Worm (Caenorhabditis elegans): Measurements from ENCODE around the gene ZK353.2.
"Not testable (repeated sequence)": the region's sequence is repeated elsewhere in the genome, so short reads cannot be mapped to it uniquely, and the experiment has no call there.

ZK353.2 gene

ce11 chrIII:8437763-8438414 is 39.4 kb downstream of the ZK353.2 start:
- TF ChIP-seq fkh-4 (tag; optimal IDR thresholded peaks at IDR 0.05; ENCODE audit: borderline replicate concordance) (no peak), fkh-8 (tag; optimal IDR thresholded peaks at IDR 0.05) (peak; percentile 9), mdl-1 (tag; optimal IDR thresholded peaks at IDR 0.05) (no peak), aha-1 (tag; optimal IDR thresholded peaks at IDR 0.05) (no peak), nhr-84 (tag; optimal IDR thresholded peaks at IDR 0.05) (no peak)

ce11 chrIII:8439312-8439711 is 40.8 kb downstream of the ZK353.2 start, which contains the start of gene pqn-96:
Gene pqn-96 (minus strand): TSS chrIII:8439412.
- no peak for TF ChIP-seq sox-4 (tag; optimal IDR thresholded peaks at IDR 0.05)
- TF ChIP-seq nhr-85 (tag), result no peak
- TF ChIP-seq efl-1 (optimal IDR thresholded peaks at IDR 0.05), result no peak
- TF ChIP-seq efl-1 (GFP tag; optimal IDR thresholded peaks at IDR 0.05 in 1 of 2), result peak in 1 of 2 experiments; percentile 84

ce11 chrIII:8441298-8441697 is 42.8 kb downstream of the ZK353.2 start:
- not testable (repeated sequence) for TF ChIP-seq efl-1 (optimal IDR thresholded peaks at IDR 0.05)
- TF ChIP-seq efl-1 (GFP tag; optimal IDR thresholded peaks at IDR 0.05 in 1 of 2), result peak; percentile 9 to 57
- peak; percentile 31; the same call in 1 of the 2 replicates for TF ChIP-seq isw-1 (GFP tag; IDR thresholded peaks at IDR 0.05)
- TF ChIP-seq unc-98 (GFP tag; IDR thresholded peaks at IDR 0.05), result peak; percentile 58; the same call in 1 of the 2 replicates

- TF ChIP-seq ceh-63 (GFP tag; optimal IDR thresholded peaks at IDR 0.05) (no peak), lin-13 (GFP tag; optimal IDR thresholded peaks at IDR 0.05) (peak; percentile 58), rnt-1 (tag; optimal IDR thresholded peaks at IDR 0.05) (peak; percentile 53), unc-130 (tag; optimal IDR thresholded peaks at IDR 0.05) (peak; percentile 13), efl-1 (optimal IDR thresholded peaks at IDR 0.05) (no peak), efl-1 (GFP tag; optimal IDR thresholded peaks at IDR 0.05 in 1 of 2) (peak; percentile 27 to 57), efl-3 (GFP tag; optimal IDR thresholded peaks at IDR 0.05) (no peak), aly-2 (tag; optimal IDR thresholded peaks at IDR 0.05) (peak; percentile 98), F16B12.6 (tag; optimal IDR thresholded peaks at IDR 0.05) (peak; percentile 1), nhr-12 (tag; optimal IDR thresholded peaks at IDR 0.05) (no peak), mab-9 (GFP tag; IDR thresholded peaks at IDR 0.05) (peak; percentile 41; the same call in 1 of the 2 replicates), egl-13 (tag; optimal IDR thresholded peaks at IDR 0.05) (peak; percentile 44), swsn-7 (tag; optimal IDR thresholded peaks at IDR 0.05) (peak; percentile 55), nhr-19 (GFP tag; conservative IDR thresholded peaks at IDR 0.05) (peak; percentile 29; the same call in 1 of the 2 replicates), unc-86 (tag; optimal IDR thresholded peaks at IDR 0.05) (peak; percentile 6), nhr-20 (tag; optimal IDR thresholded peaks at IDR 0.05) (peak; percentile 55), nhr-11 (tag; optimal IDR thresholded peaks at IDR 0.05) (no peak), pag-3 (tag; optimal IDR thresholded peaks at IDR 0.05; ENCODE audit: borderline replicate concordance, insufficient read depth) (no peak), sup-37 (GFP tag; optimal IDR thresholded peaks at IDR 0.05) (no peak), alr-1 (tag; optimal IDR thresholded peaks at IDR 0.05; ENCODE audit: borderline replicate concordance) (no peak), mdl-1 (tag; optimal IDR thresholded peaks at IDR 0.05) (peak in 1 of 2 experiments; percentile 14), lin-15B (tag; optimal IDR thresholded peaks at IDR 0.05) (peak; percentile 33), elt-3 (tag; optimal IDR thresholded peaks at IDR 0.05) (peak in 1 of 6 experiments; percentile 90), nhr-76 (tag; optimal IDR thresholded peaks at IDR 0.05) (no peak), lsy-2 (tag; optimal IDR thresholded peaks at IDR 0.05) (peak; percentile 45 to 86), pqm-1 (tag; optimal IDR thresholded peaks at IDR 0.05) (no peak), irx-1 (tag; optimal IDR thresholded peaks at IDR 0.05) (peak; percentile 15), skn-1 (tag; optimal IDR thresholded peaks at IDR 0.05) (peak; percentile 94), xbp-1 (tag; optimal IDR thresholded peaks at IDR 0.05) (peak; percentile 91), nhr-237 (tag; optimal IDR thresholded peaks at IDR 0.05) (no peak), fkh-8 (tag; optimal IDR thresholded peaks at IDR 0.05) (peak; percentile 18), lin-14 (GFP tag; optimal IDR thresholded peaks at IDR 0.05) (peak; percentile 51), lin-39 (tag; optimal IDR thresholded peaks at IDR 0.05) (no peak), lin-35 (GFP tag; optimal IDR thresholded peaks at IDR 0.05) (peak; percentile 16 to 65), mef-2 (tag; optimal IDR thresholded peaks at IDR 0.05) (no peak), C04F5.9 (tag; optimal IDR thresholded peaks at IDR 0.05) (no peak), isw-1 (GFP tag; IDR thresholded peaks at IDR 0.05) (no peak), ceh-88 (GFP tag; IDR thresholded peaks at IDR 0.05) (peak; percentile 44; the same call in 1 of the 2 replicates), fos-1 (tag; optimal IDR thresholded peaks at IDR 0.05) (no peak)
Measured at ce11 chrIII:8443557-8444131, 45.1 kb downstream of the ZK353.2 start, which contains the start of gene ufbp-1. Gene ufbp-1 (minus strand): TSS chrIII:8443607.

Data from whole organism, L1 larva.